Fruit fly (Drosophila melanogaster) whole organism, embryonic: ENCODE measurements around the gene Spn75F.

ENCODE experiments used
- Abd-B ChIP-seq: fragments of 200-800 bp; sonication (Bioruptor generic); optimal IDR thresholded peaks from 2 replicates; lab custom pipeline; 2018; ENCODE audit warnings: missing biosample characterization, mild to moderate bottlenecking, missing genetic modification characterization, moderate library complexity
- Bgb ChIP-seq: fragments of 200-800 bp; sonication (Bioruptor generic); IDR thresholded peaks from 2 replicates; pipeline ENCODE4 v1.3.6; 2022; ENCODE audit warnings: missing biosample characterization, missing genetic modification characterization; ENCODE audit not compliant: partially characterized antibody
- CG10462 ChIP-seq: fragments of 200-800 bp; sonication (Bioruptor generic); optimal IDR thresholded peaks from 2 replicates; lab custom pipeline; 2016; ENCODE audit warnings: missing biosample characterization, missing genetic modification characterization
- CG10543 ChIP-seq: fragments of 200-800 bp; sonication (Bioruptor generic); optimal IDR thresholded peaks from 3 replicates; lab custom pipeline; 2017; ENCODE audit warnings: missing biosample characterization, mild to moderate bottlenecking, missing genetic modification characterization, moderate library complexity
- CG10565 ChIP-seq: fragments of 200-800 bp; sonication (Bioruptor generic); optimal IDR thresholded peaks from 3 replicates; lab custom pipeline; 2016; ENCODE audit warnings: missing biosample characterization, mild to moderate bottlenecking, missing genetic modification characterization
- CG11093 ChIP-seq: fragments of 200-800 bp; sonication (Bioruptor generic); IDR thresholded peaks from 3 replicates; pipeline ENCODE4 v1.3.6; 2022; ENCODE audit warnings: missing biosample characterization, missing genetic modification characterization
- CG11695 ChIP-seq: fragments of 200-800 bp; sonication (Bioruptor generic); IDR thresholded peaks from 3 replicates; pipeline ENCODE4 v1.3.6; 2022; ENCODE audit warnings: missing biosample characterization, missing genetic modification characterization
- CG12236 ChIP-seq: fragments of 200-800 bp; sonication (Bioruptor generic); optimal IDR thresholded peaks from 2 replicates; lab custom pipeline; 2016; ENCODE audit warnings: missing biosample characterization, missing genetic modification characterization
- CG13424 ChIP-seq: fragments of 200-800 bp; sonication (Bioruptor generic); optimal IDR thresholded peaks from 2 replicates; lab custom pipeline; 2019; ENCODE audit warnings: missing biosample characterization, mild to moderate bottlenecking, missing genetic modification characterization, moderate library complexity
- CG14050 ChIP-seq: fragments of 200-800 bp; sonication (Bioruptor generic); IDR thresholded peaks from 3 replicates; pipeline ENCODE4 v1.3.6; 2022; ENCODE audit warnings: missing biosample characterization, missing genetic modification characterization
- CG17612 ChIP-seq: fragments of 200-800 bp; sonication (Bioruptor generic); IDR thresholded peaks from 2 replicates; pipeline ENCODE4 v1.3.6; 2022; ENCODE audit warnings: missing biosample characterization, missing genetic modification characterization
- CG1832 ChIP-seq: fragments of 200-800 bp; sonication (Bioruptor generic); optimal IDR thresholded peaks from 2 replicates; lab custom pipeline; 2017; ENCODE audit warnings: missing biosample characterization, mild to moderate bottlenecking, missing genetic modification characterization, inconsistent platforms
- CG2889 ChIP-seq: fragments of 200-800 bp; sonication (Bioruptor generic); IDR thresholded peaks from 3 replicates; pipeline ENCODE4 v1.3.6; 2022; ENCODE audit warnings: missing biosample characterization, missing genetic modification characterization
- CG43689 ChIP-seq: fragments of 200-800 bp; sonication (Bioruptor generic); IDR thresholded peaks from 2 replicates; pipeline ENCODE4 v1.3.6; 2022; ENCODE audit warnings: missing biosample characterization, missing genetic modification characterization
- CG4424 ChIP-seq: fragments of 200-800 bp; sonication (Bioruptor generic); optimal IDR thresholded peaks from 3 replicates; lab custom pipeline; 2016; ENCODE audit warnings: missing biosample characterization, missing genetic modification characterization
- CG6689 ChIP-seq: fragments of 200-800 bp; sonication (Bioruptor generic); IDR thresholded peaks from 2 replicates; pipeline ENCODE4 v1.3.6; 2022; ENCODE audit warnings: missing biosample characterization, missing genetic modification characterization
- CG7357 ChIP-seq: fragments of 200-800 bp; sonication (Bioruptor generic); IDR thresholded peaks from 3 replicates; pipeline ENCODE4 v1.3.6; 2022; ENCODE audit warnings: missing biosample characterization, missing genetic modification characterization
- CG8944 ChIP-seq: fragments of 200-800 bp; sonication (Bioruptor generic); optimal IDR thresholded peaks from 3 replicates; lab custom pipeline; 2016; ENCODE audit warnings: missing biosample characterization, missing genetic modification characterization
- CoRest ChIP-seq: fragments of 200-800 bp; sonication (Bioruptor generic); optimal IDR thresholded peaks from 3 replicates; lab custom pipeline; 2018; ENCODE audit warnings: missing biosample characterization, mild to moderate bottlenecking, missing genetic modification characterization, moderate library complexity
- CrebB ChIP-seq: fragments of 200-800 bp; sonication (Bioruptor generic); optimal IDR thresholded peaks from 3 replicates; lab custom pipeline; 2018; ENCODE audit warnings: missing biosample characterization, mild to moderate bottlenecking, missing genetic modification characterization
- Dad ChIP-seq: fragments of 200-800 bp; sonication (Bioruptor generic); optimal IDR thresholded peaks from 3 replicates; lab custom pipeline; 2016; ENCODE audit warnings: missing biosample characterization, missing genetic modification characterization
- Dfd ChIP-seq, 2 experiments: fragments of >200 bp; optimal IDR thresholded peaks; 2 replicates each; lab custom pipeline; 2017; ENCODE audit warnings: missing biosample characterization in 2 of 2, missing genetic modification characterization in 2 of 2
- Dip2 ChIP-seq: fragments of 200-800 bp; sonication (Bioruptor generic); IDR thresholded peaks from 2 replicates; pipeline ENCODE4 v1.3.6; 2022; ENCODE audit warnings: missing biosample characterization, missing genetic modification characterization
- Ets65A ChIP-seq: fragments of 200-800 bp; sonication (Bioruptor generic); peaks from one replicate; lab custom pipeline; 2016; ENCODE audit warnings: missing biosample characterization, missing genetic modification characterization
- Fer1 ChIP-seq: fragments of 200-800 bp; sonication (Bioruptor generic); optimal IDR thresholded peaks from 2 replicates; lab custom pipeline; 2017; ENCODE audit warnings: missing biosample characterization, mild to moderate bottlenecking, missing genetic modification characterization
- Nf-YA ChIP-seq: fragments of 200-800 bp; sonication (Bioruptor generic); IDR thresholded peaks from 2 replicates; pipeline ENCODE4 v1.3.6; 2022; ENCODE audit warnings: missing biosample characterization, missing genetic modification characterization
- Oaz ChIP-seq: fragments of 200-800 bp; sonication (Bioruptor generic); IDR thresholded peaks from 2 replicates; pipeline ENCODE4 v1.3.6; 2022; ENCODE audit warnings: missing biosample characterization, missing genetic modification characterization
- TFAM ChIP-seq: fragments of 200-800 bp; sonication (Bioruptor generic); optimal IDR thresholded peaks from 2 replicates; lab custom pipeline; 2017; ENCODE audit warnings: missing biosample characterization, missing genetic modification characterization, inconsistent platforms
- Xbp1 ChIP-seq: fragments of 200-800 bp; sonication (Bioruptor generic); optimal IDR thresholded peaks from 3 replicates; lab custom pipeline; 2016; ENCODE audit warnings: missing biosample characterization, mild to moderate bottlenecking, missing genetic modification characterization
- bigmax ChIP-seq: fragments of 200-800 bp; sonication (Bioruptor generic); optimal IDR thresholded peaks from 2 replicates; lab custom pipeline; 2018; ENCODE audit warnings: missing biosample characterization, mild to moderate bottlenecking, missing genetic modification characterization
- br ChIP-seq: fragments of >200 bp; optimal IDR thresholded peaks from 2 replicates; lab custom pipeline; 2017
- corto ChIP-seq: fragments of 200-800 bp; sonication (Bioruptor generic); optimal IDR thresholded peaks from 2 replicates; lab custom pipeline; 2016; ENCODE audit warnings: missing biosample characterization, mild to moderate bottlenecking, missing genetic modification characterization, moderate library complexity
- danr ChIP-seq: fragments of 200-800 bp; sonication (Bioruptor generic); IDR thresholded peaks from 2 replicates; pipeline ENCODE4 v1.3.6; 2022; ENCODE audit warnings: missing biosample characterization, missing genetic modification characterization
- dm ChIP-seq: fragments of 200-800 bp; sonication (Bioruptor generic); optimal IDR thresholded peaks from 3 replicates; lab custom pipeline; 2016; ENCODE audit warnings: missing biosample characterization, missing genetic modification characterization
- dpn ChIP-seq, 2 experiments: fragments of 200-800 bp; sonication (Bioruptor generic); optimal IDR thresholded peaks; 3 replicates each; lab custom pipeline; 2016; ENCODE audit warnings: missing biosample characterization in 2 of 2, missing genetic modification characterization in 2 of 2
- gfzf ChIP-seq: fragments of 200-800 bp; sonication (Bioruptor generic); optimal IDR thresholded peaks from 2 replicates; lab custom pipeline; 2016; ENCODE audit warnings: missing biosample characterization, mild to moderate bottlenecking, missing genetic modification characterization, moderate library complexity
- knrl ChIP-seq: fragments of 200-800 bp; sonication (Bioruptor generic); IDR thresholded peaks from 3 replicates; pipeline ENCODE4 v1.3.6; 2022; ENCODE audit warnings: missing biosample characterization, missing genetic modification characterization; ENCODE audit not compliant: partially characterized antibody
- onecut ChIP-seq: fragments of 200-800 bp; sonication (Bioruptor generic); IDR thresholded peaks from 2 replicates; pipeline ENCODE4 v1.3.6; 2022; ENCODE audit warnings: missing biosample characterization, missing genetic modification characterization
- org-1 ChIP-seq: fragments of 200-800 bp; sonication (Bioruptor generic); optimal IDR thresholded peaks from 2 replicates; lab custom pipeline; 2017; ENCODE audit warnings: missing biosample characterization, missing genetic modification characterization
- pnt ChIP-seq: fragments of 200-800 bp; sonication (Bioruptor generic); optimal IDR thresholded peaks from 3 replicates; lab custom pipeline; 2016; ENCODE audit warnings: missing biosample characterization, missing genetic modification characterization
- schlank ChIP-seq: fragments of 200-800 bp; sonication (Bioruptor generic); optimal IDR thresholded peaks from 2 replicates; lab custom pipeline; 2018; ENCODE audit warnings: missing biosample characterization, mild to moderate bottlenecking, missing genetic modification characterization
- shn ChIP-seq: fragments of 200-800 bp; sonication (Bioruptor generic); optimal IDR thresholded peaks from 3 replicates; lab custom pipeline; 2016; ENCODE audit warnings: missing biosample characterization, missing genetic modification characterization
- slbo ChIP-seq: fragments of 200-800 bp; sonication (Bioruptor generic); IDR thresholded peaks from 2 replicates; pipeline ENCODE4 v1.3.6; 2022; ENCODE audit warnings: missing biosample characterization, missing genetic modification characterization
- slou ChIP-seq: fragments of 200-800 bp; sonication (Bioruptor generic); optimal IDR thresholded peaks from 3 replicates; lab custom pipeline; 2016; ENCODE audit warnings: missing biosample characterization, missing genetic modification characterization
- tin ChIP-seq: fragments of 200-800 bp; sonication (Bioruptor generic); optimal IDR thresholded peaks from 3 replicates; lab custom pipeline; 2016; ENCODE audit warnings: missing biosample characterization, missing genetic modification characterization
- tio ChIP-seq: fragments of 200-800 bp; sonication (Bioruptor generic); optimal IDR thresholded peaks from 2 replicates; lab custom pipeline; 2017; ENCODE audit warnings: missing biosample characterization, missing genetic modification characterization, inconsistent platforms
- tll ChIP-seq, 2 experiments: fragments of 200-800 bp in 1 of 2; fragments of >200 bp in 1 of 2; sonication (Bioruptor generic) in 1 of 2; optimal IDR thresholded peaks; 2 replicates each; lab custom pipeline; 2017 to 2019; ENCODE audit warnings: missing biosample characterization in 2 of 2, missing genetic modification characterization in 2 of 2, mild to moderate bottlenecking in 1 of 2, moderate library complexity in 1 of 2
- tna ChIP-seq: fragments of 200-800 bp; sonication (Bioruptor generic); IDR thresholded peaks from 2 replicates; pipeline ENCODE4 v1.3.6; 2022; ENCODE audit warnings: missing biosample characterization, missing genetic modification characterization; ENCODE audit not compliant: partially characterized antibody
- ttk ChIP-seq: fragments of 200-800 bp; sonication (Bioruptor generic); IDR thresholded peaks from 2 replicates; pipeline ENCODE4 v2.1.2; 2022; ENCODE audit warnings: missing biosample characterization, missing genetic modification characterization
- zen ChIP-seq: fragments of 200-800 bp; sonication (Bioruptor generic); optimal IDR thresholded peaks from 3 replicates; lab custom pipeline; 2018; ENCODE audit warnings: missing biosample characterization, mild to moderate bottlenecking, missing genetic modification characterization, moderate library complexity

Gene Spn75F

DNA sequence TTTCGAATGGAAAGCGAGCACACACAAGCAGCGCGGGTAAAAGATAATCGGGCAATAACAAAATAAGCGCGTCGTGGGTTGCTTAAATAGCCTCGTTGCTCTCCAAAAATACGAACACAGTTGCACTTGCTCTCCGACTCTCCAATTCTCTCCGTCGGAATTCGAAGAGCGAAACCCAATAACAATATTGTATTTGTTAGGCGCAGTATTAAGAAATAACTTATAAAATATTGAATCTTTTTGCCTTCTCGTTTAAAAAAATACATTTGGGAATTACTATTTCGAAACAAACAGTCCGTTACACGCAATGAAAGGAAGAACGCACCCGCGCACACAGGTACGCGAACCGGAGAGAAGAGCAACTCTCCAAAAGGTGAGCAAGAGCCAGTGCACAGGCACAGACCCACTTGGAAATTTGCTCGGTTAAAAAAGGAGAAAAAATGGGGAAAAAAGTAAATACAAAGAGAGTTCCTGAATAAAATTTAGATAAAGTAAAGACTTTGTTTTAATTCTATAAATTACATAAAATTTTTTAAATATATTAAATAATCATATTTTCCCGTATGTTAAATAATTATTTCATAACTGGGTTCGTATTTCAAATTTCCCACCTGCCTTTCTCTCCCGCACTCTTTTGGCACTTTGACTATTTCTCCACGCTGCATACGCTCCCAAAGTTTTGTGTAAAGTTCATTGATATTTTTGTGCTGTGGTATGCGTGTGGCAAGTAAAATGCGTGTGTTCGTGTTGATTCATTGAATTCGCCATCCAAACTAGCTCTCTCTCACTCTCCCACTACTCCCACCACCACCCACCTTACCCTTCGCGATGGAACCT is 42.9 kb downstream of the Spn75F start, which contains the start of gene Mkp3 (continued):
- peak; percentile 70 for TF ChIP-seq Abd-B (GFP tag; lab: Kevin White, UChicago)
- TF ChIP-seq CG43689 (GFP tag; lab: Robert Waterston, UW) = peak; percentile 52; the same call in 1 of the 2 replicates
- no peak for TF ChIP-seq pnt
- TF ChIP-seq org-1 (GFP tag; lab: Kevin White, UChicago) = peak; percentile 89
- peak; percentile 83 for TF ChIP-seq CG14050
- no peak for TF ChIP-seq bigmax (GFP tag; lab: Kevin White, UChicago)
- TF ChIP-seq danr (GFP tag; lab: Robert Waterston, UW) = peak; percentile 75; the same call in 1 of the 2 replicates
- peak; percentile 58 for TF ChIP-seq CG10462
- no peak for TF ChIP-seq Dfd (GFP tag; optimal IDR thresholded peaks at IDR 0.05; lab: Kevin White, UChicago)
- peak; percentile 83 for TF ChIP-seq Oaz (GFP tag; lab: Robert Waterston, UW)
- TF ChIP-seq CG7357 (GFP tag; lab: Robert Waterston, UW) = peak; percentile 79
- TF ChIP-seq shn (GFP tag; lab: Kevin White, UChicago) = no peak
- TF ChIP-seq CG10565 (GFP tag; lab: Kevin White, UChicago) = no peak
- TF ChIP-seq Dad (GFP tag; lab: Kevin White, UChicago) = no peak
- TF ChIP-seq corto (GFP tag; lab: Kevin White, UChicago) = peak; percentile 59
- peak; percentile 65 for TF ChIP-seq CG17612 (GFP tag; lab: Robert Waterston, UW)
- no peak for TF ChIP-seq gfzf
- TF ChIP-seq dpn (GFP tag; optimal IDR thresholded peaks at IDR 0.05; lab: Kevin White, UChicago) = peak; percentile 19 to 82
- no peak; the same call in 2 of the 3 replicates for TF ChIP-seq knrl (GFP tag; lab: Robert Waterston, UW)
- no peak for TF ChIP-seq CG1832 (GFP tag; lab: Kevin White, UChicago)
- peak; percentile 48 for TF ChIP-seq tin (GFP tag; lab: Kevin White, UChicago)
- TF ChIP-seq CG10543 (GFP tag; lab: Kevin White, UChicago) = peak; percentile 91
- TF ChIP-seq slou (GFP tag; lab: Kevin White, UChicago) = peak; percentile 43
- TF ChIP-seq Ets65A = peak; percentile 43
- TF ChIP-seq br = no peak
- TF ChIP-seq Dip2 (GFP tag; lab: Robert Waterston, UW) = no peak
- TF ChIP-seq TFAM (GFP tag; lab: Kevin White, UChicago) = no peak
- peak; percentile 94 for TF ChIP-seq CG13424 (tag; lab: Kevin White, UChicago)
- TF ChIP-seq Nf-YA (GFP tag; lab: Robert Waterston, UW) = peak; percentile 72
- peak; percentile 87 for TF ChIP-seq ttk (GFP tag; lab: Robert Waterston, UW)
- peak; percentile 81 for TF ChIP-seq tio (GFP tag; lab: Kevin White, UChicago)
- TF ChIP-seq CG4424 (GFP tag; lab: Kevin White, UChicago) = peak; percentile 78
- no peak; the same call in 1 of the 2 replicates for TF ChIP-seq tna
- TF ChIP-seq Fer1 (GFP tag; lab: Kevin White, UChicago) = peak; percentile 97
- no peak for TF ChIP-seq tll (GFP tag; optimal IDR thresholded peaks at IDR 0.05; lab: Kevin White, UChicago)
- no peak for TF ChIP-seq CG12236
- TF ChIP-seq CG8944 (GFP tag; lab: Kevin White, UChicago) = no peak
- peak; percentile 77 for TF ChIP-seq onecut (GFP tag; lab: Robert Waterston, UW)
- peak; percentile 94 for TF ChIP-seq CG6689 (GFP tag; lab: Robert Waterston, UW)
- TF ChIP-seq CrebB (tag; lab: Kevin White, UChicago) = peak; percentile 83
- peak; percentile 89 for TF ChIP-seq CG2889 (GFP tag; lab: Robert Waterston, UW)
- TF ChIP-seq Xbp1 (GFP tag; lab: Kevin White, UChicago) = peak; percentile 71
- peak; percentile 92 for TF ChIP-seq slbo (GFP tag; lab: Robert Waterston, UW)
- TF ChIP-seq schlank (tag; lab: Kevin White, UChicago) = peak; percentile 66
- peak; percentile 93 for TF ChIP-seq CoRest (tag; lab: Kevin White, UChicago)
- no peak for TF ChIP-seq dm (GFP tag; lab: Kevin White, UChicago)
- peak; percentile 96 for TF ChIP-seq CG11695 (GFP tag; lab: Robert Waterston, UW)
- TF ChIP-seq CG11093 (GFP tag; lab: Robert Waterston, UW) = peak; percentile 83
- TF ChIP-seq Bgb (GFP tag; lab: Robert Waterston, UW) = peak; percentile 44; the same call in 1 of the 2 replicates
- peak; percentile 42 for TF ChIP-seq zen
